Worm (Caenorhabditis elegans) whole organism, young adult: ENCODE data around the gene F54F12.2.

Source experiments
- C17E4.6 ChIP-seq: fragments of 200-800 bp; sonication (Bioruptor generic); IDR thresholded peaks from 2 replicates; pipeline ENCODE4 v1.3.6; 2022; ENCODE audit warnings: missing genetic modification reagents, missing genetic modification characterization, missing compliant biosample characterization
- F10E7.11 ChIP-seq: sonication (generic microtip); optimal IDR thresholded peaks from 2 replicates; lab custom pipeline; 2017; ENCODE audit warnings: mild to moderate bottlenecking, missing genetic modification characterization, moderate library complexity, missing compliant biosample characterization
- F49E8.2 ChIP-seq: sonication (generic microtip); optimal IDR thresholded peaks from 3 replicates; lab custom pipeline; 2017; ENCODE audit warnings: missing genetic modification characterization, mild to moderate bottlenecking, missing compliant biosample characterization, antibody characterized with exemption, moderate library complexity; ENCODE audit not compliant: insufficient read depth
- F57A8.1 ChIP-seq: fragments of 200-800 bp; sonication (Bioruptor generic); optimal IDR thresholded peaks from 2 replicates; lab custom pipeline; 2018; ENCODE audit warnings: mild to moderate bottlenecking, missing genetic modification characterization, moderate library complexity, missing compliant biosample characterization
- K11D2.4 ChIP-seq: fragments of 200-800 bp; sonication (Bioruptor generic); IDR thresholded peaks from 2 replicates; pipeline ENCODE4 v1.3.6; 2022; ENCODE audit warnings: missing genetic modification reagents, missing genetic modification characterization, missing compliant biosample characterization
- ZK185.1 ChIP-seq: sonication (generic microtip); optimal IDR thresholded peaks from 2 replicates; lab custom pipeline; 2016; ENCODE audit warnings: mild to moderate bottlenecking, missing genetic modification characterization, missing compliant biosample characterization; ENCODE audit not compliant: poor library complexity, severe bottlenecking
- aptf-2 ChIP-seq: fragments of 200-800 bp; sonication (Bioruptor generic); conservative IDR thresholded peaks from 2 replicates; pipeline ENCODE4 v1.3.6; 2022; ENCODE audit warnings: missing genetic modification reagents, missing genetic modification characterization, missing compliant biosample characterization
- atf-7 ChIP-seq: sonication (generic microtip); optimal IDR thresholded peaks from 2 replicates; lab custom pipeline; 2017; ENCODE audit warnings: mild to moderate bottlenecking, missing genetic modification characterization, missing compliant biosample characterization
- athp-1 ChIP-seq: sonication (generic microtip); optimal IDR thresholded peaks from 2 replicates; lab custom pipeline; 2017; ENCODE audit warnings: mild to moderate bottlenecking, missing genetic modification characterization, missing compliant biosample characterization
- bed-1 ChIP-seq: fragments of 200-800 bp; sonication (Bioruptor generic); IDR thresholded peaks from 2 replicates; pipeline ENCODE4 v1.3.6; 2022; ENCODE audit warnings: missing genetic modification reagents, missing genetic modification characterization, missing compliant biosample characterization
- cebp-1 ChIP-seq, 2 experiments: fragments of 200-800 bp in 1 of 2; sonication (Bioruptor generic) in 1 of 2; sonication (generic microtip) in 1 of 2; IDR thresholded peaks in 1 of 2; optimal IDR thresholded peaks in 1 of 2; 2 replicates each; pipeline versions ENCODE4 v1.3.6 to Lab custom; 2017 to 2022; ENCODE audit warnings: missing compliant biosample characterization in 2 of 2, missing genetic modification characterization in 2 of 2, mild to moderate bottlenecking in 1 of 2, missing genetic modification reagents in 1 of 2, moderate library complexity in 1 of 2
- ceh-58 ChIP-seq: fragments of 200-800 bp; sonication (Bioruptor generic); IDR thresholded peaks from 2 replicates; pipeline ENCODE4 v1.3.6; 2022; ENCODE audit warnings: missing genetic modification characterization, missing compliant biosample characterization
- chd-7 ChIP-seq: sonication (generic microtip); optimal IDR thresholded peaks from 2 replicates; lab custom pipeline; 2016; ENCODE audit warnings: mild to moderate bottlenecking, missing genetic modification characterization, moderate library complexity, missing compliant biosample characterization
- die-1 ChIP-seq: sonication (generic microtip); optimal IDR thresholded peaks from 2 replicates; lab custom pipeline; 2016; ENCODE audit warnings: missing genotype, mild to moderate bottlenecking, missing genetic modification characterization, missing compliant biosample characterization
- dox-1 ChIP-seq: fragments of 200-800 bp; sonication (Bioruptor generic); IDR thresholded peaks from 2 replicates; pipeline ENCODE4 v1.3.6; 2022; ENCODE audit warnings: missing genetic modification reagents, missing genetic modification characterization, missing compliant biosample characterization
- egl-44 ChIP-seq: fragments of 200-800 bp; sonication (Bioruptor generic); IDR thresholded peaks from 2 replicates; pipeline ENCODE4 v1.3.6; 2022; ENCODE audit warnings: missing genetic modification reagents, missing genetic modification characterization, missing compliant biosample characterization
- ekl-4 ChIP-seq: fragments of 200-800 bp; sonication (Bioruptor generic); IDR thresholded peaks from 2 replicates; pipeline ENCODE4 v1.3.6; 2022; ENCODE audit warnings: missing genetic modification reagents, missing genetic modification characterization, missing compliant biosample characterization
- hlh-12 ChIP-seq: sonication (generic microtip); optimal IDR thresholded peaks from 2 replicates; lab custom pipeline; 2016; ENCODE audit warnings: missing genetic modification characterization, missing compliant biosample characterization
- hmg-1.2 ChIP-seq: fragments of 200-800 bp; sonication (Bioruptor generic); IDR thresholded peaks from 2 replicates; pipeline ENCODE4 v1.3.6; 2022; ENCODE audit warnings: missing genetic modification reagents, missing genetic modification characterization, missing compliant biosample characterization
- hrde-1 ChIP-seq: sonication (generic microtip); optimal IDR thresholded peaks from 2 replicates; lab custom pipeline; 2016; ENCODE audit warnings: missing genetic modification characterization, mild to moderate bottlenecking, missing compliant biosample characterization, moderate library complexity, missing genotype, missing genetic modification reagents, borderline replicate concordance
- hsf-1 ChIP-seq: fragments of 200-800 bp; sonication (Bioruptor generic); IDR thresholded peaks from 2 replicates; pipeline ENCODE4 v1.3.6; 2022; ENCODE audit warnings: missing genetic modification reagents, missing genetic modification characterization, missing compliant biosample characterization
- lin-54 ChIP-seq: fragments of 200-800 bp; sonication (Bioruptor generic); optimal IDR thresholded peaks from 2 replicates; lab custom pipeline; 2018; ENCODE audit warnings: mild to moderate bottlenecking, missing genetic modification characterization, missing compliant biosample characterization
- lsy-27 ChIP-seq: sonication (generic microtip); optimal IDR thresholded peaks from 2 replicates; lab custom pipeline; 2017; ENCODE audit warnings: missing genetic modification characterization, mild to moderate bottlenecking, missing compliant biosample characterization, antibody characterized with exemption, missing genotype, borderline replicate concordance; ENCODE audit not compliant: insufficient read depth
- madf-10 ChIP-seq: sonication (generic microtip); optimal IDR thresholded peaks from 2 replicates; lab custom pipeline; 2016; ENCODE audit warnings: mild to moderate bottlenecking, missing genetic modification characterization, missing compliant biosample characterization
- mcd-1 ChIP-seq: fragments of 200-800 bp; sonication (Bioruptor generic); IDR thresholded peaks from 2 replicates; pipeline ENCODE4 v1.3.6; 2022; ENCODE audit warnings: missing genetic modification reagents, missing genetic modification characterization, missing compliant biosample characterization
- mel-28 ChIP-seq: sonication (generic microtip); optimal IDR thresholded peaks from 2 replicates; lab custom pipeline; 2016; ENCODE audit warnings: borderline replicate concordance, mild to moderate bottlenecking, missing genetic modification characterization, missing compliant biosample characterization
- mxl-1 ChIP-seq: sonication (generic microtip); optimal IDR thresholded peaks from 2 replicates; lab custom pipeline; 2016; ENCODE audit warnings: missing genetic modification characterization, missing compliant biosample characterization
- nhr-80 ChIP-seq: sonication (generic microtip); optimal IDR thresholded peaks from 2 replicates; lab custom pipeline; 2016; ENCODE audit warnings: missing genetic modification characterization, missing compliant biosample characterization
- rcor-1 ChIP-seq: fragments of 200-800 bp; sonication (Bioruptor generic); IDR thresholded peaks from 2 replicates; pipeline ENCODE4 v1.3.6; 2022; ENCODE audit warnings: missing genetic modification reagents, missing genetic modification characterization, missing compliant biosample characterization
- rpc-1 ChIP-seq, 2 experiments: fragments of 150-350 bp in 1 of 2; sonication (generic microtip) in 1 of 2; optimal IDR thresholded peaks; 2 replicates each; lab custom pipeline; 2014 to 2018; ENCODE audit warnings: missing biosample characterization in 1 of 2, missing genetic modification characterization in 1 of 2, missing genetic modification reagents in 1 of 2, missing genotype in 1 of 2
- sdz-38 ChIP-seq: sonication (generic microtip); optimal IDR thresholded peaks from 2 replicates; lab custom pipeline; 2016; ENCODE audit warnings: missing genotype, missing genetic modification characterization, missing compliant biosample characterization
- snpc-4 ChIP-seq, 5 experiments: fragments of 150-350 bp in 1 of 5; sonication (generic microtip) in 4 of 5; optimal IDR thresholded peaks; 2 replicates each; lab custom pipeline; 2014 to 2018; ENCODE audit warnings: missing genetic modification characterization in 5 of 5, missing biosample characterization in 3 of 5, antibody characterized with exemption in 2 of 5, mild to moderate bottlenecking in 2 of 5, missing compliant biosample characterization in 2 of 5, missing genotype in 2 of 5, moderate library complexity in 2 of 5, missing genetic modification reagents in 1 of 5
- tbp1 ChIP-seq: fragments of 200-800 bp; sonication (Bioruptor generic); optimal IDR thresholded peaks from 2 replicates; lab custom pipeline; 2018; ENCODE audit warnings: mild to moderate bottlenecking, missing genetic modification characterization, missing compliant biosample characterization
- tlf-1 ChIP-seq: fragments of 200-800 bp; sonication (Bioruptor generic); optimal IDR thresholded peaks from 2 replicates; lab custom pipeline; 2018; ENCODE audit warnings: mild to moderate bottlenecking, missing genetic modification characterization, missing compliant biosample characterization
- zim-3 ChIP-seq: sonication (generic microtip); optimal IDR thresholded peaks from 2 replicates; lab custom pipeline; 2017; ENCODE audit warnings: mild to moderate bottlenecking, missing genetic modification characterization, moderate library complexity, missing compliant biosample characterization
- ztf-18 ChIP-seq: sonication (generic microtip); optimal IDR thresholded peaks from 2 replicates; lab custom pipeline; 2016; ENCODE audit warnings: missing genotype, mild to moderate bottlenecking, missing genetic modification characterization, missing compliant biosample characterization
- ztf-3 ChIP-seq: fragments of 200-800 bp; sonication (Bioruptor generic); optimal IDR thresholded peaks from 2 replicates; lab custom pipeline; 2018; ENCODE audit warnings: mild to moderate bottlenecking, missing genetic modification characterization, missing compliant biosample characterization

F54F12.2 gene

ce11 chrIII:13062414-13062965 lies 22.7 kb downstream of the F54F12.2 start (continued):
- TF ChIP-seq hrde-1 (tag; lab: Kevin White, UChicago) (no peak), F57A8.1 (GFP tag; lab: Kevin White, UChicago) (no peak), ZK185.1 (tag; lab: Kevin White, UChicago) (peak; percentile 30)

- TF ChIP-seq F10E7.11 (tag; lab: Kevin White, UChicago) (no peak), nhr-80 (no peak), mxl-1 (tag; lab: Kevin White, UChicago) (no peak), rpc-1 (optimal IDR thresholded peaks at IDR 0.05; lab: Kevin White, UChicago) (no peak), rpc-1 (tag; optimal IDR thresholded peaks at IDR 0.05; lab: Kevin White, UChicago) (no peak), rcor-1 (GFP tag; lab: Robert Waterston, UW) (no peak), snpc-4 (GFP tag; optimal IDR thresholded peaks at IDR 0.05; lab: Kevin White, UChicago) (no peak), snpc-4 (tag; optimal IDR thresholded peaks at IDR 0.05; lab: Kevin White, UChicago) (no peak), hmg-1.2 (GFP tag; lab: Robert Waterston, UW) (no peak), lsy-27 (tag; lab: Kevin White, UChicago) (no peak), athp-1 (tag; lab: Kevin White, UChicago) (no peak), hlh-12 (tag; lab: Kevin White, UChicago) (no peak), egl-44 (GFP tag; lab: Robert Waterston, UW) (no peak), zim-3 (tag; lab: Kevin White, UChicago) (no peak), chd-7 (tag; lab: Kevin White, UChicago) (no peak), C17E4.6 (GFP tag; lab: Robert Waterston, UW) (no peak), ztf-18 (tag; lab: Kevin White, UChicago) (no peak), bed-1 (no peak), ztf-3 (no peak), tbp1 (no peak)
Measured at ce11 chrIII:13062989-13063388, 23.1 kb downstream of the F54F12.2 start.

DNA sequence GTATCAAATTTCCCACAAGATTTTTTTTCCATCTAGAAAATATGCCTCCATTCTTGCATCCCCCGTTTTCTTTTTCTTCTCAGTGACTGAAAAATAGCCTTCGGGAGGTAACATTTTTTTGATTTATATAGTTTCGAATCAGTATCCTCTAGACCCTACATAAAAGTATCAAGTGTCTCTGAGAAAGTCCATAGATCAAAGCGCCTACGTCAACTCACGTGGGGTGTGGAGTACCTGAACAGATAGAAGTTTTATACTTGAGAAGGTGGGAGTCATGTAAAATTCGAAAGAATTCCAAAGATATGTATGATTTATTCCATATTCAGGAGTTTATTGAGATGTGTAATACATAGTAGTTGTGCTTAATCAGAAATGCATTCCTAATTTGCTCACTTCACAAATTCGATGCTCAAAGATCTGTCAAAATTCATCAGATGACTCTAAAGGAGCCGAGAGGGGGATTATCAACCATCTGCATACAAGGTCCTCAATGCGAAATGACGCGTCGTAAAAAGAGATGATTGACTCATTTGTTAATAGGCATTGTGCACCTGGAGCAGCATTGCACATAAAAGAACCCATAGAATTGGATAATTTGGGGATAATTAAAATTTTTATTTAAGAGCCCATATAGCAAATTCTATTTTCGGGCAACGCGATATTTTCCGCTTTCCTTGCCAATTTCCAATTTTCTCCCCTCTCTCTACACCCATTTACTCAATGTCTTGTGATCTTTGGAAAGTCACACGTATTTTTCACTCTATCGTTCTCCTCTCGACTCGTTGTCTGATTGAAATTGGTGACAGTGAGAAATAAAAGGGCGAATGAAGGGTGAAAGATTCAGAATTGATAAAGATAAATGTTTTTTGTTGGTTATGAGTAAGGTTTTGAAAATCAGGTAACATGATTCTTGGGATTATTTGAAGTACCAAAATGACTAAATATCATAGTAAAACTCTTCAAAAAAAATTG lies 24.7 kb downstream of the F54F12.2 start:
- no peak for TF ChIP-seq hmg-1.2 (GFP tag; lab: Robert Waterston, UW)
- TF ChIP-seq cebp-1 (GFP tag; IDR thresholded peaks at IDR 0.05; lab: Robert Waterston, UW), result no peak
- peak; percentile 11 for TF ChIP-seq cebp-1 (tag; optimal IDR thresholded peaks at IDR 0.05; lab: Kevin White, UChicago)

DNA sequence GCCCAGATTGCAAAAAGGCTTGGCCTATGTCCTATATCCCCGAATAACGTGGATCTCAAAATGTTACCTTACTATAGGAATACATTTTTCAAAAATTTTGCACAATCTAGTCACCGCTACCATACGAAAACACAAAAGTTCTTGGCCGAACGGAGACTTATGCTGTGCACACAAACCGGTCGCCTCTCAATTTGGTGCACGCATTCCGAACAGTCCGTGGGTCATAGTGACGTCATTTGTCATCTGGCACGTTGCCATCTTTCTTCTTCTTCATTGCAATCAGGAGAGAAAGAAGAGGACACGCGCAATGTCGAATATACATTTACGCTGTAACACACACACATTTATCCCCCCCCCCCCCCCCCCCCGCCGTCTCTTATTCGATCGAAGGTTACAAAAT lies 25.9 kb downstream of the F54F12.2 start:
- TF ChIP-seq lin-54 (GFP tag; lab: Kevin White, UChicago) (no peak), die-1 (tag; lab: Kevin White, UChicago) (no peak), atf-7 (tag; lab: Kevin White, UChicago) (peak; percentile 63)

DNA sequence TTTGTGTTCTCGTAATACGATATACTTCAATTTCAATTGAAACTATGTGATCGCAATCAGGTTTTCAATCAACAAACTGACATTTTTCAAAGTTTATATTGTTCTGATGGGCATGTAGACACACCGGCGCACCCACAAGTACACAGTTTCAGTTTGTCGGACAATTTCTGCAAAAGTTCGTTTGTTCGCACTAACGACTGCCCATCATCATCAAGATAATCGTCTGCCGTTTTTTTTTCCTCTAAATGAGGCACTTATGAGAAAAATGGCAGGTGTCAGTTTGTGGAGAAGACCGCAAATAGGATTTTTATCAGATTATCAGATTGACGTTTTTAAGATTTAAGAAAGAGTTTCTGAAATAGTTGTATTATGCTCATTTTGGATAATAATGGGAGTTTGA lies 27.0 kb downstream of the F54F12.2 start:
- no peak for TF ChIP-seq sdz-38 (tag; lab: Kevin White, UChicago)
- TF ChIP-seq K11D2.4 (GFP tag; lab: Robert Waterston, UW), result no peak
- peak; percentile 9 for TF ChIP-seq chd-7 (tag; lab: Kevin White, UChicago)
- TF ChIP-seq atf-7 (tag; lab: Kevin White, UChicago), result peak; percentile 26
- TF ChIP-seq hsf-1 (GFP tag; lab: Robert Waterston, UW), result no peak
- TF ChIP-seq aptf-2 (GFP tag; lab: Robert Waterston, UW), result no peak
- no peak for TF ChIP-seq ceh-58 (GFP tag; lab: Robert Waterston, UW)
- TF ChIP-seq madf-10 (tag; lab: Kevin White, UChicago), result peak; percentile 25
- TF ChIP-seq mcd-1 (GFP tag; lab: Robert Waterston, UW), result 0 out of 2 replicates have a peak, but pooled peaks have one; percentile 20
- TF ChIP-seq ekl-4 (GFP tag; lab: Robert Waterston, UW), result peak; percentile 40; the same call in 1 of the 2 replicates
- TF ChIP-seq F49E8.2 (tag; lab: Kevin White, UChicago), result no peak
- TF ChIP-seq mel-28 (tag; lab: Kevin White, UChicago), result no peak
- TF ChIP-seq snpc-4 (GFP tag; optimal IDR thresholded peaks at IDR 0.05; lab: Kevin White, UChicago), result no peak
- peak in 1 of 4 experiments; percentile 29 for TF ChIP-seq snpc-4 (tag; optimal IDR thresholded peaks at IDR 0.05; lab: Kevin White, UChicago)
- peak; percentile 48; the same call in 1 of the 2 replicates for TF ChIP-seq dox-1 (GFP tag; lab: Robert Waterston, UW)
- no peak for TF ChIP-seq tlf-1 (GFP tag; lab: Kevin White, UChicago)
- TF ChIP-seq nhr-80, result peak; percentile 90
